Fruit fly (Drosophila melanogaster) whole organism, embryonic: ENCODE results near the gene CG43707.
A peak's percentile ranks its signal among the peaks of the same experiment; 100 is the strongest.

Experiments used
- Ada2b ChIP-seq: fragments of 200-800 bp; sonication (Bioruptor generic); IDR thresholded peaks from 2 replicates; pipeline ENCODE4 v1.3.6; 2022; ENCODE audit warnings: missing biosample characterization, missing genetic modification characterization
- Adf1 ChIP-seq: fragments of 200-800 bp; sonication (Bioruptor generic); IDR thresholded peaks from 2 replicates; pipeline ENCODE4 v1.3.6; 2022; ENCODE audit warnings: missing biosample characterization, missing genetic modification characterization
- CG11085 ChIP-seq: fragments of 200-800 bp; sonication (Bioruptor generic); IDR thresholded peaks from 2 replicates; pipeline ENCODE4 v1.3.6; 2022; ENCODE audit warnings: missing biosample characterization, missing genetic modification characterization
- CG13894 ChIP-seq: fragments of 200-800 bp; sonication (Bioruptor generic); optimal IDR thresholded peaks from 3 replicates; lab custom pipeline; 2018; ENCODE audit warnings: missing biosample characterization, mild to moderate bottlenecking, missing genetic modification characterization, moderate library complexity
- CG16813 ChIP-seq: fragments of 200-800 bp; sonication (Bioruptor generic); IDR thresholded peaks from 3 replicates; pipeline ENCODE4 v1.3.6; 2022; ENCODE audit warnings: missing biosample characterization, missing genetic modification characterization; ENCODE audit not compliant: partially characterized antibody
- CG17186 ChIP-seq: fragments of 200-800 bp; sonication (Bioruptor generic); optimal IDR thresholded peaks from 3 replicates; lab custom pipeline; 2017; ENCODE audit warnings: missing biosample characterization, missing genetic modification reagents, missing genetic modification characterization
- CG17328 ChIP-seq: fragments of 200-800 bp; sonication (Bioruptor generic); IDR thresholded peaks from 2 replicates; pipeline ENCODE4 v1.3.6; 2022; ENCODE audit warnings: missing biosample characterization, missing genetic modification characterization
- CG1832 ChIP-seq: fragments of 200-800 bp; sonication (Bioruptor generic); optimal IDR thresholded peaks from 2 replicates; lab custom pipeline; 2017; ENCODE audit warnings: missing biosample characterization, mild to moderate bottlenecking, missing genetic modification characterization, inconsistent platforms
- CG18476 ChIP-seq: fragments of 200-800 bp; sonication (Bioruptor generic); optimal IDR thresholded peaks from 2 replicates; lab custom pipeline; 2016; ENCODE audit warnings: missing biosample characterization, mild to moderate bottlenecking, missing genetic modification characterization
- CG2202 ChIP-seq: fragments of 200-800 bp; sonication (Bioruptor generic); optimal IDR thresholded peaks from 2 replicates; lab custom pipeline; 2018; ENCODE audit warnings: missing biosample characterization, mild to moderate bottlenecking, missing genetic modification characterization
- CG32532 ChIP-seq: fragments of 200-800 bp; sonication (Bioruptor generic); IDR thresholded peaks from 2 replicates; pipeline ENCODE4 v1.3.6; 2022; ENCODE audit warnings: missing biosample characterization, missing genetic modification characterization
- CG32767 ChIP-seq: fragments of 200-800 bp; sonication (Bioruptor generic); IDR thresholded peaks from 2 replicates; pipeline ENCODE4 v1.3.6; 2022; ENCODE audit warnings: missing biosample characterization, missing genetic modification characterization
- CG4707 ChIP-seq: fragments of 200-800 bp; sonication (Bioruptor generic); optimal IDR thresholded peaks from 2 replicates; lab custom pipeline; 2018; ENCODE audit warnings: missing biosample characterization, mild to moderate bottlenecking, missing genetic modification characterization, moderate library complexity
- CG4820 ChIP-seq: fragments of 200-800 bp; sonication (Bioruptor generic); optimal IDR thresholded peaks from 3 replicates; lab custom pipeline; 2016; ENCODE audit warnings: missing biosample characterization, missing genetic modification characterization
- CG8388 ChIP-seq: fragments of 200-800 bp; sonication (Bioruptor generic); optimal IDR thresholded peaks from 2 replicates; lab custom pipeline; 2019; ENCODE audit warnings: missing biosample characterization, mild to moderate bottlenecking, missing genetic modification characterization, moderate library complexity
- D19A ChIP-seq: fragments of 200-800 bp; optimal IDR thresholded peaks from 3 replicates; lab custom pipeline; 2019; ENCODE audit warnings: missing biosample characterization, mild to moderate bottlenecking, missing genetic modification characterization, moderate library complexity
- Deaf1 ChIP-seq: fragments of 200-800 bp; optimal IDR thresholded peaks from 3 replicates; lab custom pipeline; 2019; ENCODE audit warnings: missing biosample characterization, mild to moderate bottlenecking, missing genetic modification characterization, moderate library complexity
- E2f1 ChIP-seq: fragments of 200-800 bp; sonication (Bioruptor generic); IDR thresholded peaks from 2 replicates; pipeline ENCODE4 v1.3.6; 2022; ENCODE audit warnings: missing biosample characterization, missing genetic modification characterization
- E2f2 ChIP-seq: fragments of 200-800 bp; sonication (Bioruptor generic); IDR thresholded peaks from 2 replicates; pipeline ENCODE4 v1.3.6; 2022; ENCODE audit warnings: missing biosample characterization, missing genetic modification characterization
- ERR ChIP-seq: fragments of 200-800 bp; sonication (Bioruptor generic); optimal IDR thresholded peaks from 2 replicates; lab custom pipeline; 2016; ENCODE audit warnings: missing biosample characterization, missing genetic modification characterization
- Fer1 ChIP-seq: fragments of 200-800 bp; sonication (Bioruptor generic); optimal IDR thresholded peaks from 2 replicates; lab custom pipeline; 2017; ENCODE audit warnings: missing biosample characterization, mild to moderate bottlenecking, missing genetic modification characterization
- HHEX ChIP-seq: fragments of 200-800 bp; sonication (Bioruptor generic); optimal IDR thresholded peaks from 3 replicates; lab custom pipeline; 2017; ENCODE audit warnings: missing biosample characterization, mild to moderate bottlenecking, missing genetic modification characterization, missing genetic modification reagents
- Jarid2 ChIP-seq: fragments of 200-800 bp; sonication (Bioruptor generic); optimal IDR thresholded peaks from 3 replicates; lab custom pipeline; 2017; ENCODE audit warnings: mild to moderate bottlenecking, missing biosample characterization, missing genetic modification reagents, missing genetic modification characterization
- Lim3 ChIP-seq: fragments of 200-800 bp; sonication (Bioruptor generic); IDR thresholded peaks from 2 replicates; pipeline ENCODE4 v1.3.6; 2022; ENCODE audit warnings: missing biosample characterization, missing genetic modification characterization
- Myb ChIP-seq: fragments of 200-800 bp; sonication (Bioruptor generic); optimal IDR thresholded peaks from 2 replicates; lab custom pipeline; 2016; ENCODE audit warnings: missing biosample characterization, missing genetic modification characterization
- Sry-β ChIP-seq: fragments of 200-800 bp; sonication (Bioruptor generic); optimal IDR thresholded peaks from 2 replicates; lab custom pipeline; 2018; ENCODE audit warnings: missing biosample characterization, mild to moderate bottlenecking, missing genetic modification characterization, moderate library complexity
- Stat92E ChIP-seq, 3 experiments: fragments of >200 bp in 2 of 3; fragments of 200-800 bp in 1 of 3; sonication (Bioruptor generic) in 1 of 3; optimal IDR thresholded peaks; 2 replicates each; lab custom pipeline; 2017 to 2019; ENCODE audit warnings: missing biosample characterization in 3 of 3, missing genetic modification characterization in 3 of 3, mild to moderate bottlenecking in 1 of 3, moderate library complexity in 1 of 3
- Xrp1 ChIP-seq: fragments of 200-800 bp; sonication (Bioruptor generic); IDR thresholded peaks from 2 replicates; pipeline ENCODE4 v1.3.6; 2022; ENCODE audit warnings: missing biosample characterization, missing genetic modification characterization
- btn ChIP-seq: fragments of 200-800 bp; sonication (Bioruptor generic); optimal IDR thresholded peaks from 2 replicates; lab custom pipeline; 2016; ENCODE audit warnings: missing biosample characterization, missing genetic modification characterization
- cg ChIP-seq: fragments of 200-800 bp; sonication (Bioruptor generic); optimal IDR thresholded peaks from 3 replicates; lab custom pipeline; 2019; ENCODE audit warnings: missing biosample characterization, mild to moderate bottlenecking, missing genetic modification characterization, moderate library complexity
- crp ChIP-seq, 2 experiments: fragments of 200-800 bp; sonication (Bioruptor generic); optimal IDR thresholded peaks; 2 replicates in 1 of 2; 3 replicates in 1 of 2; lab custom pipeline; 2017; ENCODE audit warnings: missing biosample characterization in 2 of 2, missing genetic modification characterization in 2 of 2, mild to moderate bottlenecking in 1 of 2, moderate library complexity in 1 of 2
- dan ChIP-seq: fragments of 200-800 bp; sonication (Bioruptor generic); IDR thresholded peaks from 2 replicates; pipeline ENCODE4 v1.3.6; 2022; ENCODE audit warnings: missing biosample characterization, missing genetic modification characterization
- esg ChIP-seq: fragments of 200-800 bp; sonication (Bioruptor generic); conservative IDR thresholded peaks from 2 replicates; pipeline ENCODE4 v1.3.6; 2022; ENCODE audit warnings: missing biosample characterization, missing genetic modification characterization
- ewg ChIP-seq: fragments of 200-800 bp; sonication (Bioruptor generic); optimal IDR thresholded peaks from 3 replicates; lab custom pipeline; 2017; ENCODE audit warnings: mild to moderate bottlenecking, missing biosample characterization, missing genetic modification reagents, missing genetic modification characterization
- hkb ChIP-seq, 2 experiments: fragments of 200-800 bp in 1 of 2; fragments of >200 bp in 1 of 2; sonication (Bioruptor generic) in 1 of 2; IDR thresholded peaks in 1 of 2; optimal IDR thresholded peaks in 1 of 2; 2 replicates each; pipeline versions ENCODE4 v1.3.6 to Lab custom; 2017 to 2022; ENCODE audit warnings: missing biosample characterization in 1 of 2, missing genetic modification characterization in 1 of 2
- hth ChIP-seq: fragments of >200 bp; optimal IDR thresholded peaks from 2 replicates; lab custom pipeline; 2017; ENCODE audit warnings: inconsistent platforms
- ind ChIP-seq: fragments of 200-800 bp; sonication (Bioruptor generic); optimal IDR thresholded peaks from 3 replicates; lab custom pipeline; 2016; ENCODE audit warnings: missing biosample characterization, missing genetic modification characterization
- lmd ChIP-seq: fragments of 200-800 bp; sonication (Bioruptor generic); IDR thresholded peaks from 2 replicates; pipeline ENCODE4 v1.3.6; 2022; ENCODE audit warnings: missing biosample characterization, missing genetic modification characterization
- mld ChIP-seq: fragments of 200-800 bp; sonication (Bioruptor generic); IDR thresholded peaks from 3 replicates; pipeline ENCODE4 v1.3.6; 2022; ENCODE audit warnings: missing biosample characterization, missing genetic modification characterization; ENCODE audit not compliant: partially characterized antibody
- oc ChIP-seq: fragments of 200-800 bp; sonication (Bioruptor generic); optimal IDR thresholded peaks from 2 replicates; lab custom pipeline; 2018; ENCODE audit warnings: missing biosample characterization, mild to moderate bottlenecking, missing genetic modification characterization, moderate library complexity
- salm ChIP-seq: fragments of 200-800 bp; sonication (Bioruptor generic); optimal IDR thresholded peaks from 2 replicates; lab custom pipeline; 2018; ENCODE audit warnings: missing biosample characterization, mild to moderate bottlenecking, missing genetic modification characterization
- sisA ChIP-seq: fragments of 200-800 bp; sonication (Bioruptor generic); IDR thresholded peaks from 2 replicates; pipeline ENCODE4 v1.3.6; 2022; ENCODE audit warnings: missing biosample characterization, missing genetic modification characterization
- slbo ChIP-seq: fragments of 200-800 bp; sonication (Bioruptor generic); IDR thresholded peaks from 2 replicates; pipeline ENCODE4 v1.3.6; 2022; ENCODE audit warnings: missing biosample characterization, missing genetic modification characterization
- slp2 ChIP-seq: fragments of 200-800 bp; sonication (Bioruptor generic); optimal IDR thresholded peaks from 2 replicates; lab custom pipeline; 2016; ENCODE audit warnings: missing biosample characterization, missing genetic modification characterization
- sob ChIP-seq: fragments of 200-800 bp; sonication (Bioruptor generic); IDR thresholded peaks from 2 replicates; pipeline ENCODE4 v1.3.6; 2022; ENCODE audit warnings: missing biosample characterization, missing genetic modification characterization
- stwl ChIP-seq: fragments of 200-800 bp; sonication (Bioruptor generic); optimal IDR thresholded peaks from 3 replicates; lab custom pipeline; 2018; ENCODE audit warnings: missing biosample characterization, mild to moderate bottlenecking, missing genetic modification characterization, moderate library complexity
- tll ChIP-seq, 2 experiments: fragments of 200-800 bp in 1 of 2; fragments of >200 bp in 1 of 2; sonication (Bioruptor generic) in 1 of 2; optimal IDR thresholded peaks; 2 replicates each; lab custom pipeline; 2017 to 2019; ENCODE audit warnings: missing biosample characterization in 2 of 2, missing genetic modification characterization in 2 of 2, mild to moderate bottlenecking in 1 of 2, moderate library complexity in 1 of 2
- wek ChIP-seq: fragments of 200-800 bp; sonication (Bioruptor generic); optimal IDR thresholded peaks from 3 replicates; lab custom pipeline; 2018; ENCODE audit warnings: missing biosample characterization, mild to moderate bottlenecking, missing genetic modification characterization, moderate library complexity

CG43707 gene

dm6 chr2L:3789290-3790067 is 32.4 kb downstream of the CG43707 start (continued):
- no peak for TF ChIP-seq mld
- no peak for TF ChIP-seq tll (GFP tag; optimal IDR thresholded peaks at IDR 0.05; lab: Kevin White, UChicago)
- TF ChIP-seq D19A (tag; lab: Kevin White, UChicago), result peak; percentile 89
- TF ChIP-seq Lim3 (GFP tag; lab: Robert Waterston, UW), result 0 out of 2 replicates have a peak, but pooled peaks have one; percentile 49
- peak; percentile 11 for TF ChIP-seq CG17186 (GFP tag; lab: Kevin White, UChicago)
- peak; percentile 65 for TF ChIP-seq CG32532 (GFP tag; lab: Robert Waterston, UW)
- TF ChIP-seq E2f1 (GFP tag; lab: Robert Waterston, UW), result peak; percentile 80
- TF ChIP-seq CG16813, result no peak
- TF ChIP-seq CG4820 (GFP tag; lab: Kevin White, UChicago), result peak; percentile 69
- peak; percentile 78 for TF ChIP-seq CG32767 (GFP tag; lab: Robert Waterston, UW)
- TF ChIP-seq ind (GFP tag; lab: Kevin White, UChicago), result peak; percentile 70
- no peak for TF ChIP-seq wek (GFP tag; lab: Kevin White, UChicago)
- TF ChIP-seq hth (lab: Kevin White, UChicago), result no peak
- peak; percentile 16 for TF ChIP-seq Fer1
- TF ChIP-seq Myb, result no peak
- no peak for TF ChIP-seq CG18476
- TF ChIP-seq E2f2, result peak; percentile 62
- TF ChIP-seq Adf1 (GFP tag; lab: Robert Waterston, UW), result no peak
- TF ChIP-seq CG8388 (GFP tag; lab: Kevin White, UChicago), result peak; percentile 92
- TF ChIP-seq CG17328 (GFP tag; lab: Robert Waterston, UW), result peak; percentile 92
- peak; percentile 91 for TF ChIP-seq sisA (GFP tag; lab: Robert Waterston, UW)
- TF ChIP-seq CG1832 (GFP tag; lab: Kevin White, UChicago), result peak; percentile 53
- TF ChIP-seq salm (tag; lab: Kevin White, UChicago), result peak; percentile 73
- peak in 1 of 3 experiments; percentile 88 for TF ChIP-seq Stat92E (GFP tag; optimal IDR thresholded peaks at IDR 0.05; lab: Kevin White, UChicago)
- no peak for TF ChIP-seq CG13894 (tag; lab: Kevin White, UChicago)
- peak; percentile 72 for TF ChIP-seq ewg
- TF ChIP-seq HHEX (GFP tag; lab: Kevin White, UChicago), result peak; percentile 55
- TF ChIP-seq slbo, result peak; percentile 61
- peak; percentile 95 for TF ChIP-seq oc (tag; lab: Kevin White, UChicago)
- peak; percentile 10; the same call in 1 of the 2 replicates for TF ChIP-seq dan (GFP tag; lab: Robert Waterston, UW)
- TF ChIP-seq Deaf1, result peak; percentile 75
- peak; percentile 43 for TF ChIP-seq Sry-β (GFP tag; lab: Kevin White, UChicago)
- TF ChIP-seq slp2 (GFP tag; lab: Kevin White, UChicago), result no peak
- TF ChIP-seq cg (GFP tag; lab: Kevin White, UChicago), result peak; percentile 53
- peak; percentile 65; the same call in 1 of the 2 replicates for TF ChIP-seq Ada2b (GFP tag; lab: Robert Waterston, UW)
- peak; percentile 79 for TF ChIP-seq lmd (GFP tag; lab: Robert Waterston, UW)
- no peak for TF ChIP-seq hkb (optimal IDR thresholded peaks at IDR 0.05; lab: Kevin White, UChicago)
- TF ChIP-seq hkb (GFP tag; IDR thresholded peaks at IDR 0.05; lab: Robert Waterston, UW), result peak; percentile 89
- TF ChIP-seq btn (GFP tag; lab: Kevin White, UChicago), result no peak
- peak; percentile 82 for TF ChIP-seq CG2202 (tag; lab: Kevin White, UChicago)
- peak; percentile 47 for TF ChIP-seq Jarid2 (GFP tag; lab: Kevin White, UChicago)
- TF ChIP-seq sob (GFP tag; lab: Robert Waterston, UW), result peak; percentile 68
- TF ChIP-seq Xrp1 (GFP tag; lab: Robert Waterston, UW), result peak; percentile 94
- TF ChIP-seq stwl, result peak; percentile 6
- peak; percentile 88 for TF ChIP-seq CG4707 (GFP tag; lab: Kevin White, UChicago)
- TF ChIP-seq crp (GFP tag; optimal IDR thresholded peaks at IDR 0.05; lab: Kevin White, UChicago), result peak in 1 of 2 experiments; percentile 11
- TF ChIP-seq CG11085 (GFP tag; lab: Robert Waterston, UW), result peak; percentile 65
- TF ChIP-seq esg (GFP tag; lab: Robert Waterston, UW), result peak; percentile 83
- no peak for TF ChIP-seq ERR (GFP tag; lab: Kevin White, UChicago)
